Fruit fly (Drosophila melanogaster): ENCODE measurements around the gene CG32640.

DNA sequence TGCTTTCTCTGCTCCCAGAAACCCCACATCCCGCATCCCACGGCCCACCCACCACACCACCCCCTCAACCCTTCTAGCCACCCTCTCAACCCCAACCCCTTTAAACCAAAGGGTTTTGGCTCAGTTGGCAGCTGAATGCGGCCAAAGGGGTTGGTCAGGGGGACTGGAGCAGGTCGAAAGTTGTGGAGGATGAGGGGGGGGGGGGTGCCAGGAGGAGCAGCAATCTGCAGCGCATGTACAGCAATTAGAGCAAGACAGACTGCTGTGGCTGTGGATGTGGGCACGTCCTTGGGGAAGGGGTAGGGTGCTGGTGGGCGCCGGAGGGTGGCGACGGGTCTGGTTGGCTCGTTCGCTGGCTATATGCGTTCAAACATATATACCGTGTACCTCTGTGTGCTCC, 30.7 kb downstream of the CG32640 start:
- no peak for TF ChIP-seq CG12605 (GFP tag; IDR thresholded peaks at IDR 0.05)
- no peak for TF ChIP-seq CG4496 (GFP tag; IDR thresholded peaks at IDR 0.05)
- no peak for TF ChIP-seq EcR (GFP tag; optimal IDR thresholded peaks at IDR 0.05)
- TF ChIP-seq fd96Ca (GFP tag; IDR thresholded peaks at IDR 0.05), result no peak
- TF ChIP-seq CG13204 (GFP tag; optimal IDR thresholded peaks at IDR 0.05), result peak; percentile 4
- no peak for TF ChIP-seq CG32121 (GFP tag; IDR thresholded peaks at IDR 0.05)
